Worm (Caenorhabditis elegans) whole organism, L4 larva: Measurements from ENCODE around the gene F18E9.1.

Source experiments
- D1046.2 ChIP-seq: fragments of 200-800 bp; sonication (Bioruptor generic); IDR thresholded peaks from 2 replicates; pipeline ENCODE4 v1.3.6; 2022; ENCODE audit warnings: missing genetic modification characterization, missing compliant biosample characterization
- F10B5.3 ChIP-seq: sonication (generic microtip); optimal IDR thresholded peaks from 2 replicates; lab custom pipeline; 2016; ENCODE audit warnings: mild to moderate bottlenecking, missing genetic modification characterization, missing compliant biosample characterization
- F37D6.2 ChIP-seq: sonication (generic microtip); optimal IDR thresholded peaks from 2 replicates; lab custom pipeline; 2016; ENCODE audit warnings: mild to moderate bottlenecking, missing genetic modification characterization, missing compliant biosample characterization
- F49E8.2 ChIP-seq: sonication (generic microtip); optimal IDR thresholded peaks from 2 replicates; lab custom pipeline; 2016; ENCODE audit warnings: missing compliant biosample characterization, mild to moderate bottlenecking, missing genetic modification characterization, borderline replicate concordance
- R02D3.7 ChIP-seq: fragments of 150-350 bp; sonication (generic microtip); optimal IDR thresholded peaks from 3 replicates; lab custom pipeline; 2014; ENCODE audit warnings: missing biosample characterization, missing genetic modification characterization
- T26A8.4 ChIP-seq: fragments of 200-800 bp; sonication (Bioruptor generic); IDR thresholded peaks from 2 replicates; pipeline ENCODE4 v1.3.6; 2022; ENCODE audit warnings: missing genetic modification characterization, missing compliant biosample characterization
- Y105C5A.15 ChIP-seq: fragments of 200-800 bp; sonication (Bioruptor generic); IDR thresholded peaks from 2 replicates; pipeline ENCODE4 v1.3.6; 2022; ENCODE audit warnings: missing genetic modification characterization, missing compliant biosample characterization
- Y5F2A.4 ChIP-seq: fragments of 200-800 bp; sonication (Bioruptor generic); optimal IDR thresholded peaks from 2 replicates; lab custom pipeline; 2018; ENCODE audit warnings: mild to moderate bottlenecking, missing genetic modification characterization, missing compliant biosample characterization
- ZK337.2 ChIP-seq: fragments of 200-800 bp; sonication (Bioruptor generic); IDR thresholded peaks from 2 replicates; pipeline ENCODE4 v1.3.6; 2022; ENCODE audit warnings: missing genetic modification reagents, missing genetic modification characterization, missing compliant biosample characterization
- ZK546.5 ChIP-seq, 2 experiments: sonication (generic microtip); optimal IDR thresholded peaks; 2 replicates each; lab custom pipeline; 2017; ENCODE audit warnings: missing biosample characterization in 2 of 2, missing genetic modification characterization in 2 of 2
- aly-2 ChIP-seq: sonication (generic microtip); optimal IDR thresholded peaks from 2 replicates; lab custom pipeline; 2018; ENCODE audit warnings: missing biosample characterization, missing genetic modification characterization
- ceh-20 ChIP-seq: fragments of 200-800 bp; sonication (Bioruptor generic); IDR thresholded peaks from 2 replicates; pipeline ENCODE4 v1.3.6; 2022; ENCODE audit warnings: missing genetic modification reagents, missing genetic modification characterization, missing compliant biosample characterization
- ceh-32 ChIP-seq: sonication (generic microtip); optimal IDR thresholded peaks from 2 replicates; lab custom pipeline; 2016; ENCODE audit warnings: mild to moderate bottlenecking, missing genetic modification characterization, missing compliant biosample characterization; ENCODE audit not compliant: poor library complexity
- ceh-44 ChIP-seq: fragments of 200-800 bp; sonication (Bioruptor generic); IDR thresholded peaks from 2 replicates; pipeline ENCODE4 v1.3.6; 2022; ENCODE audit warnings: missing genetic modification reagents, missing genetic modification characterization, missing compliant biosample characterization
- ceh-82 ChIP-seq: sonication (generic microtip); optimal IDR thresholded peaks from 2 replicates; lab custom pipeline; 2017; ENCODE audit warnings: missing biosample characterization, missing genetic modification characterization
- ces-1 ChIP-seq: fragments of 150-350 bp; sonication (generic microtip); optimal IDR thresholded peaks from 4 replicates; lab custom pipeline; 2014; ENCODE audit warnings: missing biosample characterization, missing genetic modification reagents, missing genetic modification characterization
- ctbp-1 ChIP-seq: fragments of 200-800 bp; sonication (Bioruptor generic); IDR thresholded peaks from 2 replicates; pipeline ENCODE4 v1.3.6; 2022; ENCODE audit warnings: missing genetic modification reagents, missing genetic modification characterization, missing compliant biosample characterization
- daf-12 ChIP-seq: fragments of 150-350 bp; optimal IDR thresholded peaks from 2 replicates; lab custom pipeline; 2014; ENCODE audit warnings: missing biosample characterization, missing genetic modification reagents, missing genetic modification characterization
- dmd-8 ChIP-seq: fragments of 200-800 bp; sonication (Bioruptor generic); IDR thresholded peaks from 2 replicates; pipeline ENCODE4 v1.3.6; 2022; ENCODE audit warnings: missing genetic modification characterization, missing compliant biosample characterization
- duxl-1 ChIP-seq: sonication (generic microtip); optimal IDR thresholded peaks from 2 replicates; lab custom pipeline; 2016; ENCODE audit warnings: mild to moderate bottlenecking, missing genetic modification characterization, moderate library complexity, missing compliant biosample characterization; ENCODE audit not compliant: poor library complexity
- fkh-10 ChIP-seq: fragments of 150-350 bp; optimal IDR thresholded peaks from 2 replicates; lab custom pipeline; 2014; ENCODE audit warnings: missing biosample characterization, missing genetic modification reagents, missing genetic modification characterization
- fos-1 ChIP-seq: fragments of 150-350 bp; optimal IDR thresholded peaks from 2 replicates; lab custom pipeline; 2014; ENCODE audit warnings: missing biosample characterization, missing genetic modification characterization
- hlh-30 ChIP-seq: sonication (generic microtip); optimal IDR thresholded peaks from 2 replicates; lab custom pipeline; 2017; ENCODE audit warnings: antibody characterized with exemption, mild to moderate bottlenecking, missing genetic modification characterization, missing compliant biosample characterization; ENCODE audit not compliant: insufficient read depth
- jun-1 ChIP-seq: fragments of 150-350 bp; optimal IDR thresholded peaks from 2 replicates; lab custom pipeline; 2014; ENCODE audit warnings: missing biosample characterization, missing genetic modification reagents, missing genetic modification characterization
- lin-1 ChIP-seq: fragments of 200-800 bp; sonication (Bioruptor generic); IDR thresholded peaks from 2 replicates; pipeline ENCODE4 v1.3.6; 2022; ENCODE audit warnings: missing genetic modification reagents, missing genetic modification characterization, missing compliant biosample characterization
- lin-13 ChIP-seq: fragments of 150-350 bp; optimal IDR thresholded peaks from 2 replicates; lab custom pipeline; 2014; ENCODE audit warnings: missing biosample characterization, missing genetic modification reagents, missing genetic modification characterization
- lin-29 ChIP-seq: fragments of 200-800 bp; sonication (Bioruptor generic); IDR thresholded peaks from 2 replicates; pipeline ENCODE4 v1.3.6; 2022; ENCODE audit warnings: missing genetic modification reagents, missing genetic modification characterization, missing compliant biosample characterization
- lin-39 ChIP-seq: fragments of 150-350 bp; optimal IDR thresholded peaks from 2 replicates; lab custom pipeline; 2014; ENCODE audit warnings: missing biosample characterization, missing genetic modification reagents, missing genetic modification characterization
- lir-3 ChIP-seq: sonication (generic microtip); optimal IDR thresholded peaks from 2 replicates; lab custom pipeline; 2016; ENCODE audit warnings: mild to moderate bottlenecking, missing genetic modification characterization, missing compliant biosample characterization
- madf-5 ChIP-seq, 2 experiments: fragments of 200-800 bp; sonication (Bioruptor generic); IDR thresholded peaks; 2 replicates each; pipeline ENCODE4 v1.3.6; 2022; ENCODE audit warnings: missing compliant biosample characterization in 2 of 2, missing genetic modification characterization in 2 of 2
- madf-9 ChIP-seq: fragments of 200-800 bp; sonication (Bioruptor generic); conservative IDR thresholded peaks from 2 replicates; pipeline ENCODE4 v1.3.6; 2022; ENCODE audit warnings: missing genetic modification reagents, missing genetic modification characterization, missing compliant biosample characterization
- mdl-1 ChIP-seq, 2 experiments: fragments of 150-350 bp in 1 of 2; sonication (generic microtip) in 1 of 2; optimal IDR thresholded peaks; 2 replicates each; lab custom pipeline; 2014 to 2017; ENCODE audit warnings: missing biosample characterization in 2 of 2, missing genetic modification characterization in 2 of 2
- mdt-29 ChIP-seq: fragments of 200-800 bp; sonication (Bioruptor generic); IDR thresholded peaks from 2 replicates; pipeline ENCODE4 v1.3.6; 2022; ENCODE audit warnings: missing genetic modification reagents, missing genetic modification characterization, missing compliant biosample characterization
- mep-1 ChIP-seq: fragments of 150-350 bp; sonication (generic microtip); optimal IDR thresholded peaks from 3 replicates; lab custom pipeline; 2014; ENCODE audit warnings: missing biosample characterization, missing genetic modification characterization
- mxl-2 ChIP-seq: fragments of 200-800 bp; sonication (Bioruptor generic); conservative IDR thresholded peaks from 2 replicates; pipeline ENCODE4 v1.3.6; 2022; ENCODE audit warnings: missing genetic modification reagents, missing genetic modification characterization, missing compliant biosample characterization
- mxl-3 ChIP-seq: fragments of 200-800 bp; sonication (Bioruptor generic); optimal IDR thresholded peaks from 2 replicates; lab custom pipeline; 2018; ENCODE audit warnings: mild to moderate bottlenecking, missing genetic modification characterization, missing compliant biosample characterization
- nhr-42 ChIP-seq: fragments of 200-800 bp; sonication (Bioruptor generic); IDR thresholded peaks from 2 replicates; pipeline ENCODE4 v1.3.6; 2022; ENCODE audit warnings: missing genetic modification characterization, missing compliant biosample characterization
- nhr-77 ChIP-seq: fragments of 150-350 bp; optimal IDR thresholded peaks from 2 replicates; lab custom pipeline; 2014; ENCODE audit warnings: missing biosample characterization, missing genetic modification characterization
- pha-4 ChIP-seq, 2 experiments: fragments of 150-350 bp in 1 of 2; fragments of 200-800 bp in 1 of 2; sonication (Bioruptor generic) in 1 of 2; IDR thresholded peaks in 1 of 2; optimal IDR thresholded peaks in 1 of 2; 2 replicates each; pipeline versions ENCODE4 v1.3.6 to Lab custom; 2014 to 2022; ENCODE audit warnings: missing genetic modification characterization in 2 of 2, missing genetic modification reagents in 2 of 2, missing biosample characterization in 1 of 2, missing compliant biosample characterization in 1 of 2
- rbr-2 ChIP-seq: sonication (generic microtip); optimal IDR thresholded peaks from 2 replicates; lab custom pipeline; 2016; ENCODE audit warnings: missing genotype, missing genetic modification characterization, missing compliant biosample characterization
- sdz-12 ChIP-seq: fragments of 200-800 bp; sonication (Bioruptor generic); optimal IDR thresholded peaks from 2 replicates; lab custom pipeline; 2018; ENCODE audit warnings: mild to moderate bottlenecking, missing genetic modification characterization, missing compliant biosample characterization
- set-16 ChIP-seq: fragments of 200-800 bp; sonication (Bioruptor generic); IDR thresholded peaks from 2 replicates; pipeline ENCODE4 v1.3.6; 2022; ENCODE audit warnings: missing genetic modification reagents, missing genetic modification characterization, missing compliant biosample characterization
- snpc-4 ChIP-seq: fragments of 150-350 bp; optimal IDR thresholded peaks from 2 replicates; lab custom pipeline; 2014; ENCODE audit warnings: missing biosample characterization, missing genetic modification characterization
- spr-3 ChIP-seq: fragments of 200-800 bp; sonication (Bioruptor generic); optimal IDR thresholded peaks from 2 replicates; lab custom pipeline; 2018; ENCODE audit warnings: mild to moderate bottlenecking, missing genetic modification characterization, missing compliant biosample characterization
- tag-97 ChIP-seq: fragments of 200-800 bp; sonication (Bioruptor generic); IDR thresholded peaks from 2 replicates; pipeline ENCODE4 v1.3.6; 2022; ENCODE audit warnings: missing genetic modification characterization, missing compliant biosample characterization
- vab-7 ChIP-seq: fragments of 200-800 bp; sonication (Bioruptor generic); IDR thresholded peaks from 2 replicates; pipeline ENCODE4 v1.3.6; 2022; ENCODE audit warnings: missing genetic modification reagents, missing genetic modification characterization, missing compliant biosample characterization
- zfp-2 ChIP-seq: sonication (generic microtip); optimal IDR thresholded peaks from 2 replicates; lab custom pipeline; 2016; ENCODE audit warnings: mild to moderate bottlenecking, missing genetic modification characterization, missing compliant biosample characterization
- ztf-11 ChIP-seq: fragments of 150-350 bp; optimal IDR thresholded peaks from 2 replicates; lab custom pipeline; 2014; ENCODE audit warnings: missing biosample characterization, missing genetic modification characterization
- ztf-7 ChIP-seq: fragments of 150-350 bp; optimal IDR thresholded peaks from 2 replicates; lab custom pipeline; 2014; ENCODE audit warnings: missing biosample characterization, missing genetic modification characterization

The F18E9.1 gene

ce11 chrX:8623840-8624591 lies 22.7 kb downstream of the F18E9.1 start (continued):
- TF ChIP-seq lin-39 (no peak), nhr-77 (tag; lab: Kevin White, UChicago) (peak; percentile 14), nhr-42 (GFP tag; lab: Robert Waterston, UW) (0 out of 2 replicates have a peak, but pooled peaks have one; percentile 11), pha-4 (GFP tag; IDR thresholded peaks at IDR 0.05; lab: Robert Waterston, UW) (peak; percentile 79), pha-4 (tag; optimal IDR thresholded peaks at IDR 0.05; lab: Kevin White, UChicago) (no peak), ZK546.5 (tag; optimal IDR thresholded peaks at IDR 0.05; lab: Kevin White, UChicago) (no peak), mxl-2 (GFP tag; lab: Robert Waterston, UW) (0 out of 2 replicates have a peak, but pooled peaks have one; percentile 7), lin-1 (GFP tag; lab: Robert Waterston, UW) (no peak), mdl-1 (tag; optimal IDR thresholded peaks at IDR 0.05; lab: Kevin White, UChicago) (no peak), set-16 (no peak), ceh-20 (GFP tag; lab: Robert Waterston, UW) (0 out of 2 replicates have a peak, but pooled peaks have one; percentile 40), ztf-7 (tag; lab: Kevin White, UChicago) (peak; percentile 15), lir-3 (tag; lab: Kevin White, UChicago) (peak; percentile 55), fos-1 (tag; lab: Kevin White, UChicago) (no peak), hlh-30 (tag; lab: Kevin White, UChicago) (peak; percentile 37), ces-1 (GFP tag; lab: Kevin White, UChicago) (no peak), ceh-32 (tag; lab: Kevin White, UChicago) (no peak), ztf-11 (tag; lab: Kevin White, UChicago) (no peak), lin-29 (no peak), mdt-29 (0 out of 2 replicates have a peak, but pooled peaks have one; percentile 36), mxl-3 (GFP tag; lab: Kevin White, UChicago) (peak; percentile 61), F37D6.2 (tag; lab: Kevin White, UChicago) (peak; percentile 1), ZK337.2 (GFP tag; lab: Robert Waterston, UW) (no peak), snpc-4 (tag; lab: Kevin White, UChicago) (no peak), madf-9 (peak; percentile 52), lin-13 (GFP tag; lab: Kevin White, UChicago) (peak; percentile 44), aly-2 (tag; lab: Kevin White, UChicago) (no peak), R02D3.7 (tag; lab: Kevin White, UChicago) (no peak), F10B5.3 (tag; lab: Kevin White, UChicago) (peak; percentile 45), spr-3 (peak; percentile 22), daf-12 (tag; lab: Kevin White, UChicago) (no peak), fkh-10 (no peak), rbr-2 (tag; lab: Kevin White, UChicago) (peak; percentile 56), mep-1 (tag; lab: Kevin White, UChicago) (no peak), T26A8.4 (GFP tag; lab: Robert Waterston, UW) (peak; percentile 89), ceh-44 (GFP tag; lab: Robert Waterston, UW) (peak; percentile 36; the same call in 1 of the 2 replicates), dmd-8 (peak; percentile 60; the same call in 1 of the 2 replicates), D1046.2 (GFP tag; lab: Robert Waterston, UW) (peak; percentile 59; the same call in 1 of the 2 replicates), vab-7 (peak; percentile 58), sdz-12 (peak; percentile 15), F49E8.2 (tag; lab: Kevin White, UChicago) (peak; percentile 32), ctbp-1 (GFP tag; lab: Robert Waterston, UW) (peak; percentile 67), duxl-1 (peak; percentile 74), Y5F2A.4 (GFP tag; lab: Kevin White, UChicago) (no peak), madf-5 (GFP tag; IDR thresholded peaks at IDR 0.05; lab: Robert Waterston, UW) (no peak), Y105C5A.15 (GFP tag; lab: Robert Waterston, UW) (peak; percentile 87), tag-97 (GFP tag; lab: Robert Waterston, UW) (no peak), ceh-82 (no peak), zfp-2 (no peak), jun-1 (tag; lab: Kevin White, UChicago) (no peak)
